Worm (Caenorhabditis elegans) whole organism, L3 larva: ENCODE data around the gene odr-2.

ENCODE experiments used
- R02D3.7 ChIP-seq: fragments of 150-350 bp; optimal IDR thresholded peaks from 2 replicates; lab custom pipeline; 2014; ENCODE audit warnings: missing biosample characterization, missing genetic modification characterization
- ZK546.5 ChIP-seq: sonication (generic microtip); optimal IDR thresholded peaks from 2 replicates; lab custom pipeline; 2017; ENCODE audit warnings: missing biosample characterization, missing genetic modification characterization
- aly-2 ChIP-seq: fragments of 150-350 bp; optimal IDR thresholded peaks from 2 replicates; lab custom pipeline; 2014; ENCODE audit warnings: missing biosample characterization, missing genetic modification characterization
- ama-1 ChIP-seq: fragments of 150-350 bp; optimal IDR thresholded peaks from 2 replicates; lab custom pipeline; 2018
- ceh-9 ChIP-seq: sonication (generic microtip); optimal IDR thresholded peaks from 2 replicates; lab custom pipeline; 2018; ENCODE audit warnings: missing biosample characterization, missing genetic modification characterization
- elt-1 ChIP-seq: fragments of 150-350 bp; optimal IDR thresholded peaks from 2 replicates; lab custom pipeline; 2014; ENCODE audit warnings: missing biosample characterization, missing genetic modification characterization
- nhr-12 ChIP-seq: fragments of 150-350 bp; optimal IDR thresholded peaks from 2 replicates; lab custom pipeline; 2014; ENCODE audit warnings: missing biosample characterization, missing genetic modification characterization
- nhr-76 ChIP-seq: fragments of 150-350 bp; sonication (generic microtip); optimal IDR thresholded peaks from 5 replicates; lab custom pipeline; 2014; ENCODE audit warnings: missing biosample characterization, missing genetic modification characterization
- snpc-4 ChIP-seq: fragments of 150-350 bp; optimal IDR thresholded peaks from 2 replicates; lab custom pipeline; 2014; ENCODE audit warnings: missing biosample characterization, missing genetic modification characterization

- TF ChIP-seq nhr-12 (no peak), ZK546.5 (tag; lab: Kevin White, UChicago) (no peak), elt-1 (no peak), ceh-9 (no peak), aly-2 (tag; lab: Kevin White, UChicago) (no peak), R02D3.7 (tag; lab: Kevin White, UChicago) (no peak), ama-1 (lab: Kevin White, UChicago) (no peak), snpc-4 (tag; lab: Kevin White, UChicago) (no peak), nhr-76 (no peak)
These were observed 3.3 kb downstream of the odr-2 start for ce11 chrV:7106499-7107152.
